Fruit fly (Drosophila melanogaster): ENCODE results near the gene CG6012.

The CG6012 gene

DNA sequence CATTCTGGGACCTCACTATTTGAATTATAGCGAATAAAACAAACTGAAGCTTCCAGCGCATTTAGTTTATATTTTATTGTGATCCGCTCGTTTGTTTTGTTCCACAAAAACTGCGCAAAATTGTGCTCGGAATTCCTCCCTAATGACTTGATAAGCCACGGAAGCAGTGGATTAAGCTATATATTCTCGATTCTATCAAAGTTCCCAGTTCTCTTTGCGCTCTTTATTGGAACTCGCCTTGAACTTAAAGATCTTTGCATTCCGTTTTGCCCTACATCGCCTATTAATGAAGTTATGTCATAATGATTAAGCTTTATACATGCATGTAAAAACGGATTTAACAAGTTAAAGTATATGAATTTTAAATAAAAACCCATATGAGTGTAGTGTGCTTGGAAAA lies 24.1 kb downstream of the CG6012 start, which contains the start of gene Nepl9:
Gene Nepl9, minus strand, starts transcription at position 101 of the 400 bp plus-strand sequence.
- no peak for TF ChIP-seq CG11762 (GFP tag; optimal IDR thresholded peaks at IDR 0.05; ENCODE audit: insufficient read depth)
- no peak for TF ChIP-seq CG6854 (GFP tag; optimal IDR thresholded peaks at IDR 0.05)

DNA sequence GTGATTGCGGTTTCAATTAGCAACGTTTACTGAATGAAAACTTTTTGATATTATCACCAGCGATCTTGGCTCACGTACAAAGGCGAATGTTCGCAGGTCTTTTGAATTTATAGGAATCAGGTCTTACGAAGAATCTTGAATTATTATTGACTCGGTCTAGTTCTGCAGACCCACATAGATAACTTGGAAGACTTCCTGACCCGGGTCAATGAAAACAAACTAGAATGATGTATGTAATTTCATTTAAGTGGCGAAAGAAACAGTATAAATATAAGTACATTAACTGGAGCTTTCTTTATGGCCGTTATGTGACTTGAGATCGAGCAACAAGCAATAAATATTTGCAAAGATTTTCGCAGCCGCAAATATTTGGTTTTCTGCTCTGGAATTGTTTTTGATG lies 26.9 kb downstream of the CG6012 start, which contains the start of gene CG13282:
Gene CG13282, minus strand, starts transcription at position 101 of the 400 bp plus-strand sequence.
- TF ChIP-seq Ets21C (GFP tag; optimal IDR thresholded peaks at IDR 0.05) (no peak), CG6163 (GFP tag; IDR thresholded peaks at IDR 0.05) (no peak), CG6276 (GFP tag; optimal IDR thresholded peaks at IDR 0.05) (no peak), CG31627 (GFP tag; optimal IDR thresholded peaks at IDR 0.05) (no peak), Lpt (GFP tag; optimal IDR thresholded peaks at IDR 0.05) (no peak), Sox14 (GFP tag; optimal IDR thresholded peaks at IDR 0.05) (no peak), CG6854 (GFP tag; optimal IDR thresholded peaks at IDR 0.05) (no peak), CG15336 (GFP tag; IDR thresholded peaks at IDR 0.05) (no peak), CG3032 (tag; optimal IDR thresholded peaks at IDR 0.05) (no peak)

dm6 chr2L:16826872-16827506 lies 34.3 kb downstream of the CG6012 start, which contains the start of gene AspRS-m:
Gene AspRS-m (plus strand): TSS chr2L:16827078.
- TF ChIP-seq Ets21C (GFP tag; optimal IDR thresholded peaks at IDR 0.05) (no peak), Sox15 (GFP tag; optimal IDR thresholded peaks at IDR 0.05) (no peak), CG3919 (GFP tag; optimal IDR thresholded peaks at IDR 0.05) (no peak), CG6792 (GFP tag; optimal IDR thresholded peaks at IDR 0.05) (no peak), CG4318 (GFP tag; optimal IDR thresholded peaks at IDR 0.05) (no peak), fd59A (GFP tag; optimal IDR thresholded peaks at IDR 0.05) (no peak), Eip78C (GFP tag) (no peak), CG10631 (GFP tag; optimal IDR thresholded peaks at IDR 0.05) (no peak), CG31627 (GFP tag; optimal IDR thresholded peaks at IDR 0.05) (no peak), CG11762 (GFP tag; optimal IDR thresholded peaks at IDR 0.05; ENCODE audit: insufficient read depth) (no peak), Smox (GFP tag; optimal IDR thresholded peaks at IDR 0.05) (no peak), acj6 (GFP tag; optimal IDR thresholded peaks at IDR 0.05) (no peak), CG11902 (GFP tag; optimal IDR thresholded peaks at IDR 0.05) (no peak), Eip75B (GFP tag; optimal IDR thresholded peaks at IDR 0.05) (no peak), fd85E (GFP tag; optimal IDR thresholded peaks at IDR 0.05) (no peak), vri (GFP tag; optimal IDR thresholded peaks at IDR 0.05) (no peak)

DNA sequence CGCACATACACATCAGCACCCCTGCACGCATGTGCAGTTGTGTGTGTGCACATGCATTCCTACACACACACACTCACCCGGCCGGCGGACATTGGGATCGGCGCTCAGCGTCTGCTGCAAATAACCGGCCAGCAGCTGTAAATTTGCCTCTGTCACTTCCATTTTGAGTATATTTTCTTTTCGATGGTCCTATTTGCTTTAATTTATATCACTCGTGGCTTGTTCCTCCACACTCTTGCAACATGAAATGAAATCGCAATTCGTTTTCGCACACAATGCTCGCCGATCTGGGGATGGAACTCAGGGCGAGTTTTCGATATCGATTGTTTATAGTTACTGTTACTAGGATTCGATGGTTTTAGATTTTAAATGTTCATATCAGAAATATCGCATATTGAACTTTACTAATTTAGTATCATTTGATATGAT lies 36.4 kb downstream of the CG6012 start, which contains the start of gene Cse1:
Gene Cse1, minus strand, starts transcription at position 303 of the 429 bp plus-strand sequence.
- TF ChIP-seq net (GFP tag; optimal IDR thresholded peaks at IDR 0.05) (no peak), CG8632 (GFP tag; optimal IDR thresholded peaks at IDR 0.05) (no peak), fd85E (GFP tag; optimal IDR thresholded peaks at IDR 0.05) (no peak), Sox102F (GFP tag; optimal IDR thresholded peaks at IDR 0.05) (no peak), acj6 (GFP tag; optimal IDR thresholded peaks at IDR 0.05) (no peak), CG16779 (tag; optimal IDR thresholded peaks at IDR 0.05) (no peak), cyc (GFP tag; optimal IDR thresholded peaks at IDR 0.05) (no peak), Sox14 (GFP tag; optimal IDR thresholded peaks at IDR 0.05) (peak; percentile 29), CG6854 (GFP tag; optimal IDR thresholded peaks at IDR 0.05) (peak; percentile 16), topi (GFP tag; optimal IDR thresholded peaks at IDR 0.05) (peak; percentile 28)

- TF ChIP-seq CG6808 (GFP tag; optimal IDR thresholded peaks at IDR 0.05), result no peak
- TF ChIP-seq CG8119 (GFP tag; IDR thresholded peaks at IDR 0.05), result no peak
- TF ChIP-seq CG32006 (GFP tag; optimal IDR thresholded peaks at IDR 0.05), result no peak
- no peak for TF ChIP-seq Sox102F (GFP tag; optimal IDR thresholded peaks at IDR 0.05)
- no peak for TF ChIP-seq Sox14 (GFP tag; optimal IDR thresholded peaks at IDR 0.05)
- TF ChIP-seq CG11294 (GFP tag; IDR thresholded peaks at IDR 0.05), result no peak
- TF ChIP-seq Gug (GFP tag; IDR thresholded peaks at IDR 0.05), result no peak
- TF ChIP-seq Smox (GFP tag; optimal IDR thresholded peaks at IDR 0.05), result no peak
- no peak for TF ChIP-seq CG6792 (GFP tag; optimal IDR thresholded peaks at IDR 0.05)
- TF ChIP-seq achi (GFP tag; optimal IDR thresholded peaks at IDR 0.05), result no peak
- TF ChIP-seq CG1621 (tag; optimal IDR thresholded peaks at IDR 0.05), result no peak
- TF ChIP-seq Ets21C (GFP tag; optimal IDR thresholded peaks at IDR 0.05), result no peak
These were observed 40.3 kb downstream of the CG6012 start, which contains the start of gene CG13280 for dm6 chr2L:16820993-16821392. Gene CG13280 (minus strand): TSS chr2L:16821093.
